Fruit fly (Drosophila melanogaster): Measurements from ENCODE around the gene Gr36b.

- TF ChIP-seq kay (GFP tag; ENCODE audit: borderline replicate concordance): no peak
- TF ChIP-seq pad (GFP tag; optimal IDR thresholded peaks at IDR 0.05): no peak
- no peak for TF ChIP-seq CG5204 (GFP tag; optimal IDR thresholded peaks at IDR 0.05)
- no peak for TF ChIP-seq Crg-1 (GFP tag; optimal IDR thresholded peaks at IDR 0.05)
- no peak for TF ChIP-seq CG11617 (GFP tag; optimal IDR thresholded peaks at IDR 0.05)
- no peak for TF ChIP-seq Clk (GFP tag; optimal IDR thresholded peaks at IDR 0.05)
- TF ChIP-seq bab1 (GFP tag; optimal IDR thresholded peaks at IDR 0.05): no peak
- no peak for TF ChIP-seq CG1620 (GFP tag; optimal IDR thresholded peaks at IDR 0.05)
- no peak for TF ChIP-seq Hr96 (GFP tag; optimal IDR thresholded peaks at IDR 0.05)
Observed at dm6 chr2L:17176318-17176717, 2.3 kb upstream of the Gr36b start, which contains the start of gene Gr36a.
